Worm (Caenorhabditis elegans) whole organism, mixed stage, embryonic: Measurements from ENCODE around the gene K09F6.13.

ENCODE experiments used
- M03D4.4 ChIP-seq: sonication (generic microtip); optimal IDR thresholded peaks from 2 replicates; lab custom pipeline; 2017; ENCODE audit warnings: mild to moderate bottlenecking, missing genetic modification characterization, missing compliant biosample characterization
- bed-3 ChIP-seq: fragments of 200-800 bp; sonication (Bioruptor generic); optimal IDR thresholded peaks from 3 replicates; lab custom pipeline; 2018; ENCODE audit warnings: mild to moderate bottlenecking, missing genetic modification characterization, moderate library complexity, missing compliant biosample characterization
- blmp-1 ChIP-seq: fragments of 150-350 bp; optimal IDR thresholded peaks from 2 replicates; lab custom pipeline; 2014; ENCODE audit warnings: missing biosample characterization, missing genetic modification characterization
- ceh-43 ChIP-seq: fragments of 200-800 bp; sonication (Bioruptor generic); optimal IDR thresholded peaks from 2 replicates; lab custom pipeline; 2018; ENCODE audit warnings: mild to moderate bottlenecking, missing genetic modification characterization, moderate library complexity, missing compliant biosample characterization
- ceh-83 ChIP-seq: fragments of 200-800 bp; sonication (Bioruptor generic); optimal IDR thresholded peaks from 2 replicates; lab custom pipeline; 2018; ENCODE audit warnings: mild to moderate bottlenecking, missing genetic modification characterization, missing compliant biosample characterization
- ces-1 ChIP-seq: fragments of 150-350 bp; optimal IDR thresholded peaks from 2 replicates; lab custom pipeline; 2014; ENCODE audit warnings: missing biosample characterization, missing genetic modification reagents, missing genetic modification characterization
- cnd-1 ChIP-seq: fragments of 200-800 bp; sonication (Bioruptor generic); optimal IDR thresholded peaks from 2 replicates; lab custom pipeline; 2018; ENCODE audit warnings: mild to moderate bottlenecking, missing genetic modification characterization, missing compliant biosample characterization
- drap-1 ChIP-seq: fragments of 200-800 bp; sonication (Bioruptor generic); optimal IDR thresholded peaks from 3 replicates; lab custom pipeline; 2018; ENCODE audit warnings: mild to moderate bottlenecking, missing genetic modification characterization, missing compliant biosample characterization
- elt-1 ChIP-seq: sonication (generic microtip); optimal IDR thresholded peaks from 2 replicates; lab custom pipeline; 2017; ENCODE audit warnings: missing genetic modification characterization, mild to moderate bottlenecking, missing compliant biosample characterization, antibody characterized with exemption, moderate library complexity, borderline replicate concordance; ENCODE audit not compliant: insufficient read depth
- elt-3 ChIP-seq: fragments of 150-350 bp; optimal IDR thresholded peaks from 2 replicates; lab custom pipeline; 2014; ENCODE audit warnings: missing biosample characterization, missing genetic modification characterization
- flh-1 ChIP-seq: fragments of 200-800 bp; sonication (Bioruptor generic); optimal IDR thresholded peaks from 2 replicates; lab custom pipeline; 2018; ENCODE audit warnings: mild to moderate bottlenecking, missing genetic modification characterization, moderate library complexity, missing compliant biosample characterization
- ham-2 ChIP-seq: fragments of 200-800 bp; sonication (Bioruptor generic); optimal IDR thresholded peaks from 2 replicates; lab custom pipeline; 2018; ENCODE audit warnings: mild to moderate bottlenecking, missing genetic modification characterization, missing compliant biosample characterization
- hlh-1 ChIP-seq: fragments of 150-350 bp; optimal IDR thresholded peaks from 2 replicates; lab custom pipeline; 2014; ENCODE audit warnings: missing biosample characterization, missing genetic modification reagents, missing genetic modification characterization
- lin-13 ChIP-seq: fragments of 150-350 bp; optimal IDR thresholded peaks from 2 replicates; lab custom pipeline; 2014; ENCODE audit warnings: missing biosample characterization, missing genetic modification characterization
- lin-32 ChIP-seq: fragments of 200-800 bp; sonication (Bioruptor generic); optimal IDR thresholded peaks from 2 replicates; lab custom pipeline; 2018; ENCODE audit warnings: mild to moderate bottlenecking, missing genetic modification characterization, missing compliant biosample characterization
- lsy-2 ChIP-seq: fragments of 150-350 bp; optimal IDR thresholded peaks from 2 replicates; lab custom pipeline; 2014; ENCODE audit warnings: missing biosample characterization, missing genetic modification characterization
- mab-5 ChIP-seq: fragments of 150-350 bp; optimal IDR thresholded peaks from 2 replicates; lab custom pipeline; 2014; ENCODE audit warnings: missing biosample characterization, missing genetic modification characterization
- mep-1 ChIP-seq: fragments of 150-350 bp; optimal IDR thresholded peaks from 2 replicates; lab custom pipeline; 2017; ENCODE audit warnings: missing biosample characterization, missing genetic modification reagents, missing genetic modification characterization, inconsistent platforms
- mls-2 ChIP-seq: sonication (generic microtip); optimal IDR thresholded peaks from 2 replicates; lab custom pipeline; 2016; ENCODE audit warnings: mild to moderate bottlenecking, missing genetic modification characterization, moderate library complexity, missing compliant biosample characterization
- nhr-12 ChIP-seq: fragments of 150-350 bp; optimal IDR thresholded peaks from 2 replicates; lab custom pipeline; 2014; ENCODE audit warnings: missing biosample characterization, missing genetic modification characterization
- nhr-2 ChIP-seq: fragments of 150-350 bp; optimal IDR thresholded peaks from 2 replicates; lab custom pipeline; 2014; ENCODE audit warnings: missing biosample characterization, missing genetic modification characterization
- nhr-237 ChIP-seq: fragments of 150-350 bp; optimal IDR thresholded peaks from 2 replicates; lab custom pipeline; 2014; ENCODE audit warnings: missing biosample characterization, missing genetic modification characterization
- nhr-28 ChIP-seq: fragments of 150-350 bp; optimal IDR thresholded peaks from 2 replicates; lab custom pipeline; 2014; ENCODE audit warnings: missing biosample characterization, missing genetic modification characterization
- nhr-76 ChIP-seq: sonication (generic microtip); optimal IDR thresholded peaks from 2 replicates; lab custom pipeline; 2017; ENCODE audit warnings: missing biosample characterization, missing genetic modification characterization
- pha-4 ChIP-seq: fragments of 150-350 bp; optimal IDR thresholded peaks from 2 replicates; lab custom pipeline; 2018; ENCODE audit warnings: missing biosample characterization, missing genetic modification reagents, missing genetic modification characterization
- snpc-4 ChIP-seq: fragments of 150-350 bp; optimal IDR thresholded peaks from 2 replicates; lab custom pipeline; 2014; ENCODE audit warnings: missing biosample characterization, missing genetic modification characterization
- sptf-1 ChIP-seq: sonication (generic microtip); optimal IDR thresholded peaks from 2 replicates; lab custom pipeline; 2017; ENCODE audit warnings: mild to moderate bottlenecking, missing genetic modification characterization, moderate library complexity, missing compliant biosample characterization
- tbx-8 ChIP-seq: fragments of 200-800 bp; sonication (Bioruptor generic); optimal IDR thresholded peaks from 2 replicates; lab custom pipeline; 2018; ENCODE audit warnings: mild to moderate bottlenecking, missing genetic modification characterization, moderate library complexity, missing compliant biosample characterization
- unc-120 ChIP-seq: sonication (generic microtip); optimal IDR thresholded peaks from 2 replicates; lab custom pipeline; 2017; ENCODE audit warnings: missing genetic modification characterization, missing compliant biosample characterization; ENCODE audit not compliant: poor library complexity, severe bottlenecking
- unc-62 ChIP-seq: fragments of 150-350 bp; optimal IDR thresholded peaks from 2 replicates; lab custom pipeline; 2014; ENCODE audit warnings: missing biosample characterization, missing genetic modification reagents, missing genetic modification characterization
- ztf-11 ChIP-seq: fragments of 150-350 bp; optimal IDR thresholded peaks from 2 replicates; lab custom pipeline; 2014; ENCODE audit warnings: missing biosample characterization, missing genetic modification characterization

Gene K09F6.13

DNA sequence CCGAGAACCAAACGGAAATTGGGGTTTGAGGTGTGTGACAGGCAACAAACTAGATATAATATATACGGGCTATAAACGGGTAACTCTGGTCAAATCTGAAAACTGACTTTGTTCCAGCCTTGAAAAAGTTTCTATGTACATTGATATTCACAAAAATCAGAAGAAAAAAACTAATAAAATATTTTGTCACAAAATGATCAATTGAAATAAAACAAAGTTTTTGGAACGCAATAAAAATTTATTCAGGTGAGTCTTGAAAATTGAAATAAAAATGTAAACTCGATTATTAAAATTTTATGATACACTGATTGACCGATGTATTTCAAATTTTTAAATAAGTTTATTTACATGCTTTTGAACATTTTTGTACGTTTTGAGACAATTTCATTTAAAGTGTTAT lies 13.4 kb downstream of the K09F6.13 start, which contains the start of gene B0281.6:
B0281.6 (minus strand) TSS at position 101 of the 400 bp plus-strand sequence.
- no peak for TF ChIP-seq unc-120 (tag; lab: Kevin White, UChicago)
- no peak for TF ChIP-seq lsy-2
- no peak for TF ChIP-seq ceh-43 (GFP tag; lab: Kevin White, UChicago)
- no peak for TF ChIP-seq pha-4 (tag; lab: Kevin White, UChicago)

DNA sequence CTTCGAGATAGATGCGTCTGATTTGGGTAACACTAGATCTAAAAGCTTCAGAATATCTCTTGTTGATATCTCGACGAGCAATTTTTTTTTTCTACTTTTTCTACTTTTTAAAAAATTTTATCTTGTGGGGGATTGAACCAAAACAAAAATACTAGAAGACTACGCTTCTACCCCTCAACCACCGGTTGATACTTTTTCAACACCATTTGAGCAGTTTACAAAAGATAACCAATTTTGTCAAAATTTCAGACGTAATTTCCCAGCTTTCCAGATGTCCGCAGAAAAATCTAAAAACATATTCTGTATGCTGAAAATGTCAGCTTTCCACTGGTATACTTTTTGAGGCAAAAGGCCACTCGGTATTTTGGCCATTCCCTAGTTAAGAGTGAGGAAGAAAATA lies 15.7 kb downstream of the K09F6.13 start:
- TF ChIP-seq ham-2 (GFP tag; lab: Kevin White, UChicago): no peak
- TF ChIP-seq flh-1 (GFP tag; lab: Kevin White, UChicago): no peak
- TF ChIP-seq mls-2 (tag; lab: Kevin White, UChicago): no peak
- no peak for TF ChIP-seq nhr-28
- TF ChIP-seq lin-13 (tag; lab: Kevin White, UChicago): no peak
- no peak for TF ChIP-seq pha-4 (tag; lab: Kevin White, UChicago)
- TF ChIP-seq snpc-4: no peak
- no peak for TF ChIP-seq elt-1 (tag; lab: Kevin White, UChicago)
- TF ChIP-seq nhr-237: no peak
- no peak for TF ChIP-seq blmp-1
- no peak for TF ChIP-seq ces-1 (GFP tag; lab: Kevin White, UChicago)
- TF ChIP-seq bed-3: no peak
- TF ChIP-seq lin-32 (GFP tag; lab: Kevin White, UChicago): no peak

DNA sequence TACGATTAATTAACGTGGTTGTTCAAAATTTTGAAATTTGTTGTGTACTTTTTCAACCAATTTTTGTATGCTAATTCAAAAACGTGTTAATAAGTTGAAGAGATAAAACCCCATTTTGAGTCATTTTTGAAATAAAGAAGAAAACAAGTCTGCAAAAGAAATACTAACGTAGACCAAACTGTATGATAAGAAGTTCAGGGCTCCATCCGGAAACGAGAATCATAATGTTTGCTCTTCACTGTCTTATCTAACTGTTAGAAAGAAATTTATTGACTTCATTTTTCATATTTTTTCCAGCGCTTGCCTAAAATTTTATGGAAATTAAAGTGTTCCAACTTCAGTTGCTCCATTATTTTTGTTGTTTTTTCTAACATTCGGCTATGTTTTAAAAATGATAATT lies 16.6 kb downstream of the K09F6.13 start:
- TF ChIP-seq blmp-1 (no peak), M03D4.4 (tag; lab: Kevin White, UChicago) (no peak), ces-1 (GFP tag; lab: Kevin White, UChicago) (no peak), sptf-1 (tag; lab: Kevin White, UChicago) (no peak), mep-1 (tag; lab: Kevin White, UChicago) (no peak)

DNA sequence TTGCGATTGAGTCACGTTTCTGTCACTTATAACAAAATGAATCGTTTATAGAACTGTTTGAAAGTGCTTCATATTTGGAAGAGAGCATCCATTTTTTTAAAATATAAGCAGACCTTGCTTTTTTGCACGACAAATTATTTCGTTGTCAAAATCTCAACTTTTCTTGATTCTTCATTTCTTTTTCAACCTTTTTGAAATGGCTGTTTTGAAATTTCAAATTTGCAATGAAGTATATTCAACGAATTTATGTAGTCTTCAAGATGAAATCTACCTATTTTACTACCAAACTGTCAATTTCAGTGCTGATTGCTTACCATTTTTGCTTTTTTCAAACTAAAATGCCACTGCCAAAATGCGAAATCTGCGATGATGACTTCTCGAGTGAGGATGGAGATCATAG lies 17.8 kb downstream of the K09F6.13 start, which contains the start of gene B0281.3:
B0281.3 (plus strand) TSS at position 301 of the 400 bp plus-strand sequence.
- TF ChIP-seq nhr-2 (tag; lab: Kevin White, UChicago) (no peak), ztf-11 (tag; lab: Kevin White, UChicago) (no peak), hlh-1 (tag; lab: Kevin White, UChicago) (no peak), M03D4.4 (tag; lab: Kevin White, UChicago) (no peak), unc-62 (no peak), nhr-28 (no peak), flh-1 (GFP tag; lab: Kevin White, UChicago) (no peak), lsy-2 (no peak), nhr-12 (tag; lab: Kevin White, UChicago) (no peak), mab-5 (tag; lab: Kevin White, UChicago) (no peak), nhr-237 (no peak), elt-1 (tag; lab: Kevin White, UChicago) (no peak)

DNA sequence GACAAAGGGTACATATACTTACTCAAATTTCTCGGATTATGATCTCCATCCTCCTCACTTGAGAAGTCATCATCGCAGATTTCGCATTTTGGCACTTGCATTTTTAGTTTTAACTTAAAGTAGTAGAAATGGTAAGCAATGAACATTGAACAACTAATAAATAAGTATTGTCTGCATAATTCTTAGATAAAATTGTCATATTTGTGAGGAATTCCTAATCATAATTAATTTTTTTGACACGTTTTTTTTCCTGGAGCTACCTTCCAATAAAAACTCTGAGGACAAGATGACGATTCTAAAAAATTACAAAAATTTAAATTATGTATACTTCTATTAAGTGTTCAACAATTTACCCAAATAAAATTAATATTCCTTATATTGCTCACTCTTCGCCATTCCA lies 23.8 kb downstream of the K09F6.13 start, which contains the start of the genes trim-21 and B0281.1:
trim-21 (minus strand) TSS at position 101 of the 400 bp plus-strand sequence.
B0281.1 (plus strand) TSS at position 321 of the 400 bp plus-strand sequence.
- TF ChIP-seq ztf-11 (tag; lab: Kevin White, UChicago) (no peak), drap-1 (GFP tag; lab: Kevin White, UChicago) (no peak), ceh-43 (GFP tag; lab: Kevin White, UChicago) (no peak), cnd-1 (tag; lab: Kevin White, UChicago) (no peak), nhr-237 (no peak), nhr-28 (no peak), lsy-2 (no peak)
- TF ChIP-seq, all 35 proteins: peak for 0

DNA sequence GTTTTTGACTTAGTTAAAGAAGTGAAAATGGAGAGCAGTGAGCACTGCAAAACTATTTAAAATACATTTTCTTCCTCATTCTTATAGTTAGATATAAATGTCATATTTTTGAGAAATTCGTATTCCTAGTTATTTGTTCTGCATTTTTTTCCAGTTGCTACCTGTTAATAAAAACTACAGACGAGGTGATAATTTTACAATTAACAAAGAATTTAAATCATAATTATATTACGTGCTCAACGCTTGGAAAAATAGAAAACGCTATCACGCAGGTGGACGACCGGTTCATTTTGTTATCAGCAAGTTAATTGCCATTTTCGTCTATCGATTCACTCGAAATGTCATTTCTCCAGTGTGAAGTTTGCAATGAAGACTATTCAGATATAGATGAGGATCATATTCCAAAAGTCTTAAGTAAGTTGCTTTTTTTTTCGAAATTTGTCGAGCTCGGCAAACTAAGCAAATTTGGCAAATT lies 29.0 kb downstream of the K09F6.13 start, which contains the start of the genes ZK1240.5 and ZK1240.9:
ZK1240.5 (minus strand) TSS at position 51 of the 475 bp plus-strand sequence.
ZK1240.9 (plus strand) TSS at position 307 of the 475 bp plus-strand sequence.
- TF ChIP-seq tbx-8: no peak
- TF ChIP-seq sptf-1 (tag; lab: Kevin White, UChicago): no peak
- TF ChIP-seq elt-3 (tag; lab: Kevin White, UChicago): no peak
- no peak for TF ChIP-seq ceh-83
- no peak for TF ChIP-seq nhr-28
- TF ChIP-seq lsy-2: no peak
- TF ChIP-seq nhr-76 (tag; lab: Kevin White, UChicago): no peak
- no peak for TF ChIP-seq lin-13 (tag; lab: Kevin White, UChicago)
- no peak for TF ChIP-seq cnd-1 (tag; lab: Kevin White, UChicago)
- no peak for TF ChIP-seq ces-1 (GFP tag; lab: Kevin White, UChicago)
